Worm (Caenorhabditis elegans) whole organism, L2 larva: ENCODE measurements around the gene T15B7.14.

Source experiments
- C34F6.9 ChIP-seq: fragments of 150-350 bp; optimal IDR thresholded peaks from 2 replicates; lab custom pipeline; 2014; ENCODE audit warnings: missing biosample characterization, missing genetic modification characterization
- R02D3.7 ChIP-seq: fragments of 150-350 bp; optimal IDR thresholded peaks from 2 replicates; lab custom pipeline; 2014; ENCODE audit warnings: missing biosample characterization, missing genetic modification characterization
- alr-1 ChIP-seq: fragments of 150-350 bp; optimal IDR thresholded peaks from 2 replicates; lab custom pipeline; 2014; ENCODE audit warnings: missing biosample characterization, missing genetic modification characterization
- aly-2 ChIP-seq: fragments of 150-350 bp; optimal IDR thresholded peaks from 2 replicates; lab custom pipeline; 2014; ENCODE audit warnings: missing biosample characterization, missing genetic modification characterization
- ama-1 ChIP-seq: fragments of 150-350 bp; optimal IDR thresholded peaks from 2 replicates; lab custom pipeline; 2018; ENCODE audit warnings: inconsistent platforms
- ceh-16 ChIP-seq: fragments of 150-350 bp; optimal IDR thresholded peaks from 2 replicates; lab custom pipeline; 2014; ENCODE audit warnings: missing biosample characterization, missing genetic modification characterization
- ceh-82 ChIP-seq: fragments of 150-350 bp; optimal IDR thresholded peaks from 2 replicates; lab custom pipeline; 2014; ENCODE audit warnings: missing biosample characterization, missing genetic modification characterization
- dmd-4 ChIP-seq: sonication (generic microtip); optimal IDR thresholded peaks from 2 replicates; lab custom pipeline; 2017; ENCODE audit warnings: missing biosample characterization, missing genetic modification characterization
- egl-27 ChIP-seq: sonication (generic microtip); optimal IDR thresholded peaks from 3 replicates; lab custom pipeline; 2017; ENCODE audit warnings: missing biosample characterization, missing genetic modification reagents, missing genetic modification characterization
- elt-1 ChIP-seq: fragments of 150-350 bp; optimal IDR thresholded peaks from 2 replicates; lab custom pipeline; 2014; ENCODE audit warnings: missing biosample characterization, missing genetic modification characterization
- elt-3 ChIP-seq: sonication (generic microtip); optimal IDR thresholded peaks from 2 replicates; lab custom pipeline; 2017; ENCODE audit warnings: missing biosample characterization, missing genetic modification characterization
- fos-1 ChIP-seq: fragments of 150-350 bp; optimal IDR thresholded peaks from 2 replicates; lab custom pipeline; 2014; ENCODE audit warnings: missing biosample characterization, missing genetic modification characterization
- gmeb-1 ChIP-seq: fragments of 150-350 bp; optimal IDR thresholded peaks from 2 replicates; lab custom pipeline; 2014; ENCODE audit warnings: missing biosample characterization, missing genetic modification characterization
- lin-11 ChIP-seq: fragments of 150-350 bp; sonication (generic microtip); optimal IDR thresholded peaks from 2 replicates; lab custom pipeline; 2014; ENCODE audit warnings: missing biosample characterization, missing genetic modification characterization, inconsistent platforms, mixed read lengths
- lin-13 ChIP-seq: fragments of 150-350 bp; optimal IDR thresholded peaks from 2 replicates; lab custom pipeline; 2014; ENCODE audit warnings: missing biosample characterization, missing genetic modification reagents, missing genetic modification characterization
- lin-39 ChIP-seq: fragments of 150-350 bp; optimal IDR thresholded peaks from 2 replicates; lab custom pipeline; 2014; ENCODE audit warnings: missing biosample characterization, missing genetic modification reagents, missing genetic modification characterization
- mab-5 ChIP-seq: fragments of 150-350 bp; optimal IDR thresholded peaks from 2 replicates; lab custom pipeline; 2014; ENCODE audit warnings: missing biosample characterization, missing genetic modification characterization
- mdl-1 ChIP-seq, 2 experiments: fragments of 150-350 bp in 1 of 2; sonication (generic microtip) in 1 of 2; optimal IDR thresholded peaks; 2 replicates each; lab custom pipeline; 2017; ENCODE audit warnings: missing biosample characterization in 2 of 2, missing genetic modification characterization in 2 of 2
- nhr-10 ChIP-seq: sonication (generic microtip); optimal IDR thresholded peaks from 2 replicates; lab custom pipeline; 2017; ENCODE audit warnings: missing biosample characterization, missing genetic modification characterization
- nhr-129 ChIP-seq: fragments of 150-350 bp; optimal IDR thresholded peaks from 2 replicates; lab custom pipeline; 2014; ENCODE audit warnings: missing biosample characterization, missing genetic modification characterization
- nhr-21 ChIP-seq: fragments of 150-350 bp; optimal IDR thresholded peaks from 2 replicates; lab custom pipeline; 2014; ENCODE audit warnings: missing biosample characterization, missing genetic modification characterization
- nhr-6 ChIP-seq: fragments of 150-350 bp; optimal IDR thresholded peaks from 2 replicates; lab custom pipeline; 2014; ENCODE audit warnings: missing biosample characterization, missing genetic modification characterization
- skn-1 ChIP-seq: sonication (generic microtip); optimal IDR thresholded peaks from 2 replicates; lab custom pipeline; 2017; ENCODE audit warnings: missing biosample characterization, missing genetic modification characterization
- sma-3 ChIP-seq: sonication (generic microtip); optimal IDR thresholded peaks from 2 replicates; lab custom pipeline; 2016; ENCODE audit warnings: missing genetic modification reagents, missing genetic modification characterization, missing compliant biosample characterization
- sma-9 ChIP-seq, 2 experiments: fragments of 150-350 bp in 1 of 2; sonication (generic microtip) in 1 of 2; optimal IDR thresholded peaks; 2 replicates each; lab custom pipeline; 2014 to 2016; ENCODE audit warnings: missing genetic modification characterization in 2 of 2, mild to moderate bottlenecking in 1 of 2, missing biosample characterization in 1 of 2, missing compliant biosample characterization in 1 of 2, missing genetic modification reagents in 1 of 2, moderate library complexity in 1 of 2
- snpc-4 ChIP-seq: fragments of 150-350 bp; optimal IDR thresholded peaks from 2 replicates; lab custom pipeline; 2014; ENCODE audit warnings: missing biosample characterization, missing genetic modification characterization
- unc-39 ChIP-seq: fragments of 150-350 bp; optimal IDR thresholded peaks from 2 replicates; lab custom pipeline; 2014; ENCODE audit warnings: missing biosample characterization, missing genetic modification characterization
- unc-55 ChIP-seq: fragments of 150-350 bp; sonication (generic microtip); optimal IDR thresholded peaks from 3 replicates; lab custom pipeline; 2014; ENCODE audit warnings: missing biosample characterization, missing genetic modification reagents, missing genetic modification characterization
- zag-1 ChIP-seq: fragments of 150-350 bp; optimal IDR thresholded peaks from 2 replicates; lab custom pipeline; 2014; ENCODE audit warnings: missing biosample characterization, missing genetic modification characterization
- ztf-11 ChIP-seq: sonication (generic microtip); optimal IDR thresholded peaks from 2 replicates; lab custom pipeline; 2017; ENCODE audit warnings: missing biosample characterization, missing genetic modification characterization
- ztf-4 ChIP-seq: fragments of 150-350 bp; optimal IDR thresholded peaks from 2 replicates; lab custom pipeline; 2014; ENCODE audit warnings: missing biosample characterization, missing genetic modification characterization

T15B7.14 gene

DNA sequence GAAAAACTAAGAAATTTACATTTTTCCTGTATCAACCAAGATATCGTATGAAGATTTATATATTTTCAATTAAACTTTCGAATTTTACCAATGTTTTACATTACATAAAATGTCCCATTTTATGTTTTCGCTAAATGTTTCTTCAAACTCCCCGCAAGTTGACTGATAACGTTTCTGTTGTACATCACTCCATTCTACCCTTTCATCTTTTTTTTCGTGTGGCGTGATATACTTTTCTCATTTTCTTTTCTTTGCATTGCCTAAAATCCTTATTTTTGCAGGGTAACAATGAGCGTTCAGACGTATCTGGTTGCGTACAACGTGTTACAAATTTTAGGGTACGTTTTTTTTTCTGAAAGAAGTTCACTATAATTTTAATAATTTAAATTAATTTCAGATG, 3.9 kb upstream of the T15B7.14 start, which contains the start of gene hpo-8:
Gene hpo-8 (plus strand): TSS at position 282 of the 400 bp plus-strand sequence.
- TF ChIP-seq mab-5 (tag; lab: Kevin White, UChicago) (no peak), ceh-82 (tag; lab: Kevin White, UChicago) (no peak), lin-39 (tag; lab: Kevin White, UChicago) (no peak), nhr-10 (tag; lab: Kevin White, UChicago) (no peak), dmd-4 (tag; lab: Kevin White, UChicago) (no peak), mdl-1 (tag; optimal IDR thresholded peaks at IDR 0.05; lab: Kevin White, UChicago) (no peak), snpc-4 (tag; lab: Kevin White, UChicago) (no peak), fos-1 (no peak), elt-1 (tag; lab: Kevin White, UChicago) (no peak), egl-27 (no peak), C34F6.9 (tag; lab: Kevin White, UChicago) (no peak), nhr-6 (tag; lab: Kevin White, UChicago) (no peak), skn-1 (tag; lab: Kevin White, UChicago) (no peak), unc-39 (tag; lab: Kevin White, UChicago) (no peak), sma-3 (GFP tag; lab: Kevin White, UChicago) (no peak), lin-11 (tag; lab: Kevin White, UChicago) (no peak), ceh-16 (tag; lab: Kevin White, UChicago) (no peak)

DNA sequence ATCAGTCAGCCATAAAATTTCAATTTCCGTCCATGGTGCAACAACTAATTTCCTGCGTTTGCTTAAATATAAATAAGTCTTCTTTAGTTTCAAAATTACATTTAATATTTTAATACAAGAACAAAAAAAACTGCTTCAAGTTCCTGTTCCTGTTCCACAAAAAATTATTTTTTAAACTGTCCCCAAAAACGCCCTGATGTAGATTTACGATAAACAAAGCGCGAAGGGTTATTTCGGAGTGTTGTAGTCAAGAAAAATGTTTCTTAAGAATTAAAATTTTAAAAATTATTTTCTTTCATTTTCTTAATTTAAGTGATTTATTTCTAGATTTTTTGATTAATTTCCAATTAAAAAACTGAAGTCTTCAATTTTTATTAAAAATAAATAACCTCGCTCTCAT, 3.5 kb upstream of the T15B7.14 start, which contains the start of gene T15B7.15:
Gene T15B7.15 (minus strand): TSS at position 67 of the 400 bp plus-strand sequence.
- peak; percentile 78 for TF ChIP-seq gmeb-1 (tag; lab: Kevin White, UChicago)
- peak; percentile 81 for TF ChIP-seq unc-55 (GFP tag; lab: Kevin White, UChicago)
- peak; percentile 50 for TF ChIP-seq C34F6.9 (tag; lab: Kevin White, UChicago)
- no peak for TF ChIP-seq lin-13 (GFP tag; lab: Kevin White, UChicago)
- TF ChIP-seq sma-9 (GFP tag; optimal IDR thresholded peaks at IDR 0.05; lab: Kevin White, UChicago) = peak; percentile 8
- no peak for TF ChIP-seq sma-9 (tag; optimal IDR thresholded peaks at IDR 0.05; lab: Kevin White, UChicago)
- no peak for TF ChIP-seq nhr-129 (tag; lab: Kevin White, UChicago)
- peak; percentile 93 for TF ChIP-seq R02D3.7 (tag; lab: Kevin White, UChicago)
- TF ChIP-seq, all 48 proteins: peak for 5

DNA sequence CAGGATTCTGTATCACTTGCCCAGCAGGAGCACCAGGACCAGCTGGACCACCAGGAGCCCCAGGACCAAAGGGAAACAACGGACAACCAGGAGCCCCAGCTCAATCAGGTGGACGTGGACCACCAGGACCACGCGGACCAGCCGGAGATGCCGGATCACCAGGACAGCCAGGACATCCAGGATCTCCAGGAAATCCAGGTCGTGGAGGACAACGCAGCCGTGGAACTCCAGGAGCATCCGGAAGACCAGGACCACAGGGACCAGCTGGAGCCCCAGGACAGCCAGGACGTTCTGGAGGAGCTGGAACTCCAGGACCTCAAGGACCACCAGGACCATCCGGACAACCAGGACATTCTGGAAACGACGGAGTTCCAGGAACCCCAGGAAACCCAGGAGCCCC, 894 bp upstream of the T15B7.14 start:
- TF ChIP-seq elt-1 (tag; lab: Kevin White, UChicago) (no peak), nhr-21 (tag; lab: Kevin White, UChicago) (no peak), ama-1 (lab: Kevin White, UChicago) (no peak), ztf-11 (tag; lab: Kevin White, UChicago) (no peak), ztf-4 (tag; lab: Kevin White, UChicago) (no peak)

- no peak for TF ChIP-seq mab-5 (tag; lab: Kevin White, UChicago)
- no peak for TF ChIP-seq skn-1 (tag; lab: Kevin White, UChicago)
- no peak for TF ChIP-seq elt-1 (tag; lab: Kevin White, UChicago)
- no peak for TF ChIP-seq nhr-6 (tag; lab: Kevin White, UChicago)
- no peak for TF ChIP-seq aly-2 (tag; lab: Kevin White, UChicago)
- TF ChIP-seq dmd-4 (tag; lab: Kevin White, UChicago) = no peak
- TF ChIP-seq sma-3 (GFP tag; lab: Kevin White, UChicago) = no peak
- no peak for TF ChIP-seq lin-13 (GFP tag; lab: Kevin White, UChicago)
- TF ChIP-seq nhr-129 (tag; lab: Kevin White, UChicago) = no peak
- TF ChIP-seq C34F6.9 (tag; lab: Kevin White, UChicago) = no peak
- TF ChIP-seq alr-1 (tag; lab: Kevin White, UChicago) = no peak
- TF ChIP-seq elt-3 (tag; lab: Kevin White, UChicago) = no peak
- no peak for TF ChIP-seq sma-9 (GFP tag; optimal IDR thresholded peaks at IDR 0.05; lab: Kevin White, UChicago)
- TF ChIP-seq sma-9 (tag; optimal IDR thresholded peaks at IDR 0.05; lab: Kevin White, UChicago) = no peak
- TF ChIP-seq zag-1 (tag; lab: Kevin White, UChicago) = no peak
These were observed 3.6 kb downstream of the T15B7.14 start for ce11 chrV:6831539-6831938.

- TF ChIP-seq sma-3 (GFP tag; lab: Kevin White, UChicago) (peak; percentile 8), skn-1 (tag; lab: Kevin White, UChicago) (no peak)
These were observed 4.4 kb downstream of the T15B7.14 start, which contains the start of gene col-142 for ce11 chrV:6830755-6831227. col-142 (plus strand) TSS chrV:6831177.
